Worm (Caenorhabditis elegans): ENCODE data around the gene srh-125.

DNA sequence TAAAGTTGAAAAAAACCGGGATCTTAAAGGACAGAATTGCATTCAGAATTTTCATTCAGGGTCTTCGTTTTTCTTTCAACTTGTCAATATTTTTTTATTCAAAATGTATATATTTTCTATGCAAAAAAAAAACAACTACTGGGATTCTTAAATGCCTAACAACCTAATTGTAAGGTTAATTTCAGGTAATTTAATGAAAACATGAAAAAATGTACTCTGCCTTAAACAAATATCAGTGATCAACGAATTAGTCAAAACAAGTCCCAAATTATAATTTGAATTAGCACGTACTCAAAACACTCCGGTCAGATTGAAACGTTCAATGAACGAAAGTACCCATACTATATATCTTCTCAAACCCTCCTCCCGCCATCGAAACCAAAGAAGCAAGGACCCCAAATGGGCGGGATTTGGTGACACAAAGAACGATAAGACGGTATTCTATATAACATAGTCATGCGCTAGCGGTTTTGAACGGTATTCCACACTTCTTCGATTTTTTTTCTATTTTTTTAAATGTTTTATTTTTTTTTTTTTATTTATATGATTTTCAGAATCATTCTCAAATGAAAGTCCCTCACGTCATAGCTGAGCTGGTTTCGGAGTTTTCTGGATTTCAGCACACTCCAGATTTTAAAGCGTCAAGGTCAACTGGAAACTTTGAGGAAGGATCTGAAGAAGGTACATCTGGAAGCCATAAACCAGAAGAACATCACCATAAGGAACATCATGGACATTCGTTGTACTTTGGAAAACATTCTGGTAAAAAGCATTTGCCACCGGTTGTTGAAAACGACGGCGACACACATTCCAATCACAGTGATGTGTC is 41.1 kb downstream of the srh-125 start, which contains the start of the genes ddo-2 and F25E5.8:
- no peak for TF ChIP-seq Y53F4B.3 (GFP tag; IDR thresholded peaks at IDR 0.05)
- no peak for TF ChIP-seq mcd-1 (GFP tag; IDR thresholded peaks at IDR 0.05)
- TF ChIP-seq ekl-4 (GFP tag; IDR thresholded peaks at IDR 0.05) = no peak
- no peak for TF ChIP-seq gei-17 (GFP tag; optimal IDR thresholded peaks at IDR 0.05)
- TF ChIP-seq chd-7 (tag; optimal IDR thresholded peaks at IDR 0.05) = no peak
